Fruit fly (Drosophila melanogaster): ENCODE measurements around the gene CG2186.

- TF ChIP-seq CG4730 (GFP tag; IDR thresholded peaks at IDR 0.05), result no peak
- TF ChIP-seq Rfx (GFP tag; IDR thresholded peaks at IDR 0.05), result no peak
- TF ChIP-seq CG2116 (GFP tag; optimal IDR thresholded peaks at IDR 0.05), result no peak
- TF ChIP-seq CG5180 (GFP tag; optimal IDR thresholded peaks at IDR 0.05), result no peak
- TF ChIP-seq CG8944 (GFP tag; optimal IDR thresholded peaks at IDR 0.05), result no peak
- TF ChIP-seq CG10321 (GFP tag; IDR thresholded peaks at IDR 0.05), result no peak
- TF ChIP-seq HLH4C (GFP tag; IDR thresholded peaks at IDR 0.05; ENCODE audit: partially characterized antibody), result no peak
- TF ChIP-seq fru (optimal IDR thresholded peaks at IDR 0.05), result no peak
- no peak for TF ChIP-seq lmd (GFP tag; IDR thresholded peaks at IDR 0.05)
- TF ChIP-seq Side (GFP tag; optimal IDR thresholded peaks at IDR 0.05), result no peak
- no peak for TF ChIP-seq ap (GFP tag; IDR thresholded peaks at IDR 0.05)
Observed at dm6 chrX:10889955-10890617, 32.6 kb downstream of the CG2186 start.

Data from whole organism, embryonic.